Fruit fly (Drosophila melanogaster): Measurements from ENCODE around the gene sordd1.

The sordd1 gene

DNA sequence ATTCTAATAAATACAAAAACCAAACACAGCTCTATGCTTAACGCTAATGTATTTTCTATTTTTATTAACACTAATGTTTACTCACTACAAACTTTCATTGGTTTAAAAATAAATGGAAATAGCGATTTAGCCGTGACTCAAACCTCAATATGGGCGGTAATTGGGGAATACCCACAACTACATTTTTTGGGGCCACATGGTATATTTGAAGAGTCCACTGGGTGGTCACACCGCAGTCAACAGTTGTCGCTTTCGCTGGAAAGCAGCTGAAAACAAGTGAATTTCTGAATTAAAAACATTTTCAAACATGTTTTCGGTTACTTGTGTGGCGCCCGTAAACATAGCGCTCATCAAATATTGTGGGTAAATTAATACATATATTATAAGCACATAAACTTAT, 46.9 kb downstream of the sordd1 start, which contains the start of gene Mvd (continued):
- TF ChIP-seq fd3F (GFP tag; optimal IDR thresholded peaks at IDR 0.05), result no peak
- no peak for TF ChIP-seq Atf-2 (GFP tag; optimal IDR thresholded peaks at IDR 0.05)
- no peak for TF ChIP-seq Gug (GFP tag; IDR thresholded peaks at IDR 0.05)
- TF ChIP-seq zen2 (GFP tag; IDR thresholded peaks at IDR 0.05; ENCODE audit: partially characterized antibody), result no peak
- no peak for TF ChIP-seq crc (GFP tag; optimal IDR thresholded peaks at IDR 0.05)
- no peak for TF ChIP-seq CG3838 (GFP tag; optimal IDR thresholded peaks at IDR 0.05)
- no peak for TF ChIP-seq gce (GFP tag; IDR thresholded peaks at IDR 0.05)
- no peak for TF ChIP-seq CG9932 (GFP tag; IDR thresholded peaks at IDR 0.05)
- TF ChIP-seq CG17186 (GFP tag; optimal IDR thresholded peaks at IDR 0.05), result peak; percentile 26
- TF ChIP-seq caup (GFP tag; optimal IDR thresholded peaks at IDR 0.05; ENCODE audit: severe bottlenecking), result no peak
- no peak for TF ChIP-seq klu (GFP tag; IDR thresholded peaks at IDR 0.05)
- no peak for TF ChIP-seq lola (GFP tag; optimal IDR thresholded peaks at IDR 0.05)
- TF ChIP-seq Ada2b (GFP tag; IDR thresholded peaks at IDR 0.05), result no peak
- no peak for TF ChIP-seq CG1602 (GFP tag; optimal IDR thresholded peaks at IDR 0.05)
- TF ChIP-seq CG17328 (GFP tag; IDR thresholded peaks at IDR 0.05), result no peak
- TF ChIP-seq CG4404 (GFP tag; IDR thresholded peaks at IDR 0.05), result no peak
- TF ChIP-seq Trl (optimal IDR thresholded peaks at IDR 0.05), result no peak
- TF ChIP-seq Trl (GFP tag; optimal IDR thresholded peaks at IDR 0.05), result no peak
- no peak for TF ChIP-seq sens-2 (GFP tag; IDR thresholded peaks at IDR 0.05)
- TF ChIP-seq exex (tag; optimal IDR thresholded peaks at IDR 0.05), result no peak
- TF ChIP-seq ham (GFP tag; IDR thresholded peaks at IDR 0.05), result no peak
- TF ChIP-seq CG15073 (GFP tag; optimal IDR thresholded peaks at IDR 0.05), result no peak
- 0 out of 4 replicates have a peak, but pooled peaks have one; percentile 37 for TF ChIP-seq chinmo (GFP tag; IDR thresholded peaks at IDR 0.05; ENCODE audit: partially characterized antibody)
- TF ChIP-seq gt (GFP tag; IDR thresholded peaks at IDR 0.05), result no peak
- no peak for TF ChIP-seq CG16863 (GFP tag; optimal IDR thresholded peaks at IDR 0.05)
- no peak for TF ChIP-seq CG34224 (GFP tag; IDR thresholded peaks at IDR 0.05; ENCODE audit: partially characterized antibody)
- TF ChIP-seq slbo (GFP tag; IDR thresholded peaks at IDR 0.05), result no peak
- peak; percentile 89 for TF ChIP-seq CG3995 (GFP tag; optimal IDR thresholded peaks at IDR 0.05)
- TF ChIP-seq CG32772 (GFP tag; IDR thresholded peaks at IDR 0.05), result no peak
- TF ChIP-seq CG11085 (GFP tag; IDR thresholded peaks at IDR 0.05), result no peak
- no peak for TF ChIP-seq Awh (GFP tag; IDR thresholded peaks at IDR 0.05)
- TF ChIP-seq CG7556 (GFP tag; optimal IDR thresholded peaks at IDR 0.05), result no peak
- no peak for TF ChIP-seq dimm (GFP tag; IDR thresholded peaks at IDR 0.05)
- TF ChIP-seq Adf1 (GFP tag; IDR thresholded peaks at IDR 0.05), result peak; percentile 8; the same call in 1 of the 2 replicates
- peak; percentile 60 for TF ChIP-seq phol (tag; optimal IDR thresholded peaks at IDR 0.05)
- no peak for TF ChIP-seq CG4360 (GFP tag; IDR thresholded peaks at IDR 0.05)
- TF ChIP-seq gfzf (GFP tag; optimal IDR thresholded peaks at IDR 0.05), result peak; percentile 94
- no peak for TF ChIP-seq sna (GFP tag; IDR thresholded peaks at IDR 0.05; ENCODE audit: partially characterized antibody)
- TF ChIP-seq CG7786 (GFP tag; optimal IDR thresholded peaks at IDR 0.05), result no peak
- TF ChIP-seq Hr78 (GFP tag; optimal IDR thresholded peaks at IDR 0.05), result no peak
- TF ChIP-seq Fer3 (tag; optimal IDR thresholded peaks at IDR 0.05), result no peak
- no peak for TF ChIP-seq CG10654 (GFP tag; optimal IDR thresholded peaks at IDR 0.05)
- no peak for TF ChIP-seq CG31441 (GFP tag; IDR thresholded peaks at IDR 0.05)
- TF ChIP-seq CG10959 (GFP tag; IDR thresholded peaks at IDR 0.05), result no peak
- no peak for TF ChIP-seq chif (GFP tag; optimal IDR thresholded peaks at IDR 0.05)
- TF ChIP-seq org-1 (GFP tag; optimal IDR thresholded peaks at IDR 0.05), result no peak
- peak in 1 of 3 experiments; percentile 3 for TF ChIP-seq Stat92E (GFP tag; optimal IDR thresholded peaks at IDR 0.05)
- TF ChIP-seq CG15514 (GFP tag; optimal IDR thresholded peaks at IDR 0.05), result peak; percentile 81
- TF ChIP-seq Deaf1 (tag; optimal IDR thresholded peaks at IDR 0.05), result no peak
- TF ChIP-seq stwl (tag; optimal IDR thresholded peaks at IDR 0.05), result peak; percentile 44
- no peak for TF ChIP-seq emc (GFP tag; optimal IDR thresholded peaks at IDR 0.05)
- no peak for TF ChIP-seq CG6254 (GFP tag; optimal IDR thresholded peaks at IDR 0.05)
